Fruit fly (Drosophila melanogaster) whole organism, embryonic: Measurements from ENCODE around the gene CG1951.

Experiments used
- Asciz ChIP-seq: fragments of 200-800 bp; sonication (Bioruptor generic); optimal IDR thresholded peaks from 2 replicates; lab custom pipeline; 2017; ENCODE audit warnings: missing biosample characterization, mild to moderate bottlenecking, missing genetic modification characterization, missing genetic modification reagents
- Atf3 ChIP-seq: fragments of 200-800 bp; sonication (Bioruptor generic); optimal IDR thresholded peaks from 3 replicates; lab custom pipeline; 2016; ENCODE audit warnings: missing biosample characterization, missing genetic modification characterization
- CG10431 ChIP-seq: fragments of 200-800 bp; sonication (Bioruptor generic); optimal IDR thresholded peaks from 3 replicates; lab custom pipeline; 2018; ENCODE audit warnings: missing biosample characterization, mild to moderate bottlenecking, missing genetic modification characterization
- CG10979 ChIP-seq: fragments of 200-800 bp; sonication (Bioruptor generic); optimal IDR thresholded peaks from 2 replicates; lab custom pipeline; 2018; ENCODE audit warnings: missing biosample characterization, mild to moderate bottlenecking, missing genetic modification characterization, moderate library complexity
- CG11695 ChIP-seq: fragments of 200-800 bp; sonication (Bioruptor generic); IDR thresholded peaks from 3 replicates; pipeline ENCODE4 v1.3.6; 2022; ENCODE audit warnings: missing biosample characterization, missing genetic modification characterization
- CG11696 ChIP-seq: fragments of 200-800 bp; sonication (Bioruptor generic); IDR thresholded peaks from 2 replicates; pipeline ENCODE4 v1.3.6; 2022; ENCODE audit warnings: missing biosample characterization, missing genetic modification characterization
- CG12155 ChIP-seq: fragments of 200-800 bp; sonication (Bioruptor generic); optimal IDR thresholded peaks from 3 replicates; lab custom pipeline; 2016; ENCODE audit warnings: missing biosample characterization, missing genetic modification characterization
- CG1603 ChIP-seq: fragments of 200-800 bp; sonication (Bioruptor generic); optimal IDR thresholded peaks from 2 replicates; lab custom pipeline; 2019; ENCODE audit warnings: missing biosample characterization, mild to moderate bottlenecking, missing genetic modification characterization, moderate library complexity
- CG2678 ChIP-seq: fragments of 200-800 bp; sonication (Bioruptor generic); optimal IDR thresholded peaks from 3 replicates; lab custom pipeline; 2019; ENCODE audit warnings: missing biosample characterization, mild to moderate bottlenecking, missing genetic modification characterization, moderate library complexity
- CG2712 ChIP-seq: fragments of 200-800 bp; optimal IDR thresholded peaks from 3 replicates; lab custom pipeline; 2019; ENCODE audit warnings: missing biosample characterization, mild to moderate bottlenecking, missing genetic modification characterization, moderate library complexity
- CG30403 ChIP-seq: fragments of 200-800 bp; sonication (Bioruptor generic); optimal IDR thresholded peaks from 3 replicates; lab custom pipeline; 2016; ENCODE audit warnings: missing biosample characterization, missing genetic modification characterization
- CG3163 ChIP-seq: fragments of 200-800 bp; sonication (Bioruptor generic); optimal IDR thresholded peaks from 3 replicates; lab custom pipeline; 2016; ENCODE audit warnings: missing biosample characterization, missing genetic modification characterization
- CG34376 ChIP-seq: fragments of 200-800 bp; sonication (Bioruptor generic); optimal IDR thresholded peaks from 2 replicates; lab custom pipeline; 2018; ENCODE audit warnings: missing biosample characterization, mild to moderate bottlenecking, missing genetic modification characterization
- CG6654 ChIP-seq: fragments of 200-800 bp; sonication (Bioruptor generic); optimal IDR thresholded peaks from 2 replicates; lab custom pipeline; 2017; ENCODE audit warnings: missing biosample characterization, mild to moderate bottlenecking, missing genetic modification characterization
- CG6689 ChIP-seq: fragments of 200-800 bp; sonication (Bioruptor generic); IDR thresholded peaks from 2 replicates; pipeline ENCODE4 v1.3.6; 2022; ENCODE audit warnings: missing biosample characterization, missing genetic modification characterization
- CG7271 ChIP-seq: fragments of 200-800 bp; sonication (Bioruptor generic); optimal IDR thresholded peaks from 2 replicates; lab custom pipeline; 2018; ENCODE audit warnings: missing biosample characterization, mild to moderate bottlenecking, missing genetic modification characterization, moderate library complexity
- CG8281 ChIP-seq: fragments of 200-800 bp; sonication (Bioruptor generic); optimal IDR thresholded peaks from 2 replicates; lab custom pipeline; 2018; ENCODE audit warnings: missing biosample characterization, mild to moderate bottlenecking, missing genetic modification characterization, moderate library complexity
- CG8359 ChIP-seq: fragments of 200-800 bp; sonication (Bioruptor generic); optimal IDR thresholded peaks from 2 replicates; lab custom pipeline; 2017; ENCODE audit warnings: missing biosample characterization, mild to moderate bottlenecking, missing genetic modification characterization, borderline replicate concordance
- CG8478 ChIP-seq: fragments of >200 bp; optimal IDR thresholded peaks from 2 replicates; lab custom pipeline; 2018
- CG8924 ChIP-seq: fragments of 200-800 bp; optimal IDR thresholded peaks from 3 replicates; lab custom pipeline; 2019; ENCODE audit warnings: missing biosample characterization, mild to moderate bottlenecking, missing genetic modification characterization, moderate library complexity
- ERR ChIP-seq: fragments of 200-800 bp; sonication (Bioruptor generic); optimal IDR thresholded peaks from 2 replicates; lab custom pipeline; 2016; ENCODE audit warnings: missing biosample characterization, missing genetic modification characterization
- Fer1 ChIP-seq: fragments of 200-800 bp; sonication (Bioruptor generic); optimal IDR thresholded peaks from 2 replicates; lab custom pipeline; 2017; ENCODE audit warnings: missing biosample characterization, mild to moderate bottlenecking, missing genetic modification characterization
- HHEX ChIP-seq: fragments of 200-800 bp; sonication (Bioruptor generic); optimal IDR thresholded peaks from 3 replicates; lab custom pipeline; 2017; ENCODE audit warnings: missing biosample characterization, mild to moderate bottlenecking, missing genetic modification characterization, missing genetic modification reagents
- Hmr ChIP-seq: fragments of 200-800 bp; sonication (Bioruptor generic); optimal IDR thresholded peaks from 3 replicates; lab custom pipeline; 2017; ENCODE audit warnings: mild to moderate bottlenecking, missing biosample characterization, missing genetic modification reagents, missing genetic modification characterization
- Hr78 ChIP-seq, 2 experiments: fragments of 200-800 bp in 1 of 2; fragments of >200 bp in 1 of 2; sonication (Bioruptor generic) in 1 of 2; optimal IDR thresholded peaks; 2 replicates each; lab custom pipeline; 2017 to 2019; ENCODE audit warnings: missing biosample characterization in 2 of 2, missing genetic modification characterization in 2 of 2, mild to moderate bottlenecking in 1 of 2, moderate library complexity in 1 of 2
- Med ChIP-seq: fragments of 200-800 bp; sonication (Bioruptor generic); peaks from one replicate; lab custom pipeline; 2016; ENCODE audit warnings: missing biosample characterization, missing genetic modification characterization, mild to moderate bottlenecking, inconsistent platforms, moderate library complexity
- Pdp1 ChIP-seq, 2 experiments: fragments of 200-800 bp; sonication (Bioruptor generic); optimal IDR thresholded peaks; 3 replicates each; lab custom pipeline; 2016; ENCODE audit warnings: missing biosample characterization in 2 of 2, missing genetic modification characterization in 2 of 2, mild to moderate bottlenecking in 1 of 2, moderate library complexity in 1 of 2
- Stat92E ChIP-seq, 3 experiments: fragments of >200 bp in 2 of 3; fragments of 200-800 bp in 1 of 3; sonication (Bioruptor generic) in 1 of 3; optimal IDR thresholded peaks; 2 replicates each; lab custom pipeline; 2017 to 2019; ENCODE audit warnings: missing biosample characterization in 3 of 3, missing genetic modification characterization in 3 of 3, mild to moderate bottlenecking in 1 of 3, moderate library complexity in 1 of 3
- Usf ChIP-seq: fragments of 200-800 bp; sonication (Bioruptor generic); optimal IDR thresholded peaks from 2 replicates; lab custom pipeline; 2017; ENCODE audit warnings: missing genotype, missing biosample characterization, missing genetic modification characterization
- ac ChIP-seq: fragments of 200-800 bp; sonication (Bioruptor generic); optimal IDR thresholded peaks from 3 replicates; lab custom pipeline; 2017; ENCODE audit warnings: missing biosample characterization, mild to moderate bottlenecking, missing genetic modification characterization
- bsh ChIP-seq, 2 experiments: fragments of 200-800 bp; sonication (Bioruptor generic); optimal IDR thresholded peaks; 2 replicates each; lab custom pipeline; 2017 to 2018; ENCODE audit warnings: mild to moderate bottlenecking in 2 of 2, missing biosample characterization in 2 of 2, missing genetic modification characterization in 2 of 2, moderate library complexity in 1 of 2
- cad ChIP-seq: fragments of >200 bp; optimal IDR thresholded peaks from 2 replicates; lab custom pipeline; 2017; ENCODE audit warnings: missing biosample characterization, missing genetic modification characterization
- croc ChIP-seq: fragments of 200-800 bp; sonication (Bioruptor generic); conservative IDR thresholded peaks from 3 replicates; pipeline ENCODE4 v1.3.6; 2022; ENCODE audit warnings: missing biosample characterization, missing genetic modification characterization
- dmrt11E ChIP-seq: fragments of 200-800 bp; sonication (Bioruptor generic); optimal IDR thresholded peaks from 3 replicates; lab custom pipeline; 2018; ENCODE audit warnings: missing biosample characterization, mild to moderate bottlenecking, missing genetic modification characterization, moderate library complexity
- gfzf ChIP-seq: fragments of 200-800 bp; sonication (Bioruptor generic); optimal IDR thresholded peaks from 2 replicates; lab custom pipeline; 2016; ENCODE audit warnings: missing biosample characterization, mild to moderate bottlenecking, missing genetic modification characterization, moderate library complexity
- grn ChIP-seq: fragments of 200-800 bp; sonication (Bioruptor generic); optimal IDR thresholded peaks from 3 replicates; lab custom pipeline; 2017; ENCODE audit warnings: missing biosample characterization, missing genetic modification characterization
- ken ChIP-seq: fragments of 200-800 bp; sonication (Bioruptor generic); IDR thresholded peaks from 3 replicates; pipeline ENCODE4 v1.3.6; 2022; ENCODE audit warnings: missing biosample characterization, missing genetic modification characterization
- kni ChIP-seq: fragments of 200-800 bp; sonication (Bioruptor generic); optimal IDR thresholded peaks from 3 replicates; lab custom pipeline; 2017; ENCODE audit warnings: mild to moderate bottlenecking, missing biosample characterization, missing genetic modification reagents, missing genetic modification characterization
- lab ChIP-seq: fragments of 200-800 bp; sonication (Bioruptor generic); optimal IDR thresholded peaks from 3 replicates; lab custom pipeline; 2017; ENCODE audit warnings: missing biosample characterization, missing genetic modification characterization, mild to moderate bottlenecking, moderate library complexity, missing genetic modification reagents
- mirr ChIP-seq: fragments of 200-800 bp; sonication (Bioruptor generic); optimal IDR thresholded peaks from 3 replicates; lab custom pipeline; 2018; ENCODE audit warnings: missing biosample characterization, mild to moderate bottlenecking, missing genetic modification characterization
- nerfin-1 ChIP-seq: fragments of 200-800 bp; sonication (Bioruptor generic); optimal IDR thresholded peaks from 3 replicates; lab custom pipeline; 2019; ENCODE audit warnings: missing biosample characterization, mild to moderate bottlenecking, missing genetic modification characterization, moderate library complexity
- sd ChIP-seq: fragments of 200-800 bp; sonication (Bioruptor generic); optimal IDR thresholded peaks from 3 replicates; lab custom pipeline; 2018; ENCODE audit warnings: missing biosample characterization, mild to moderate bottlenecking, missing genetic modification characterization, moderate library complexity
- seq ChIP-seq: fragments of 200-800 bp; sonication (Bioruptor generic); IDR thresholded peaks from 2 replicates; pipeline ENCODE4 v1.3.6; 2022; ENCODE audit warnings: missing biosample characterization, missing genetic modification characterization
- sna ChIP-seq: fragments of 200-800 bp; sonication (Bioruptor generic); IDR thresholded peaks from 2 replicates; pipeline ENCODE4 v1.3.6; 2022; ENCODE audit warnings: missing biosample characterization, missing genetic modification characterization; ENCODE audit not compliant: partially characterized antibody
- sqz ChIP-seq: fragments of 200-800 bp; sonication (Bioruptor generic); optimal IDR thresholded peaks from 3 replicates; lab custom pipeline; 2018; ENCODE audit warnings: missing biosample characterization, mild to moderate bottlenecking, missing genetic modification characterization
- tgo ChIP-seq: fragments of 200-800 bp; sonication (Bioruptor generic); IDR thresholded peaks from 3 replicates; pipeline ENCODE4 v1.3.6; 2022; ENCODE audit warnings: missing biosample characterization, missing genetic modification characterization
- zen ChIP-seq: fragments of 200-800 bp; sonication (Bioruptor generic); optimal IDR thresholded peaks from 3 replicates; lab custom pipeline; 2018; ENCODE audit warnings: missing biosample characterization, mild to moderate bottlenecking, missing genetic modification characterization, moderate library complexity

The CG1951 gene

DNA sequence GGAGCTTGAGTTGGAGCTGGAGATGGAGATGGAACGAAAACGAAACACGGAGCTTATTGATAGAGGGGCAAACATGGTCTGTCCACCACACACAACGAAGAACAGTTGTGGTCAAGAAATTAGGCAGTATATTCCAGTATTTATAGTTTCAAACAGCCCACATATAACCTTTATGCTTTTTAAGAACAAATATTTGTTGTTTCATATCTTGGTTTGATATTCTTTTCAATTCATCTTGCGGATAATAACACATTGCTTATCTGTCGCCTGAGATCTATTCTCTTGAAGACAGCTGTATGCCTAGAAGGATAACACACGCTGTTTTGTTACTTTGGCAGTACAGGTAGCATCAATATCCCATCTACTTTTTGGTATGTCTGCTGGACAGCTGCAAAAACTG lies 45.8 kb downstream of the CG1951 start:
- peak; percentile 1 for TF ChIP-seq zen (tag; lab: Kevin White, UChicago)
- peak; percentile 35 for TF ChIP-seq Med (GFP tag; lab: Kevin White, UChicago)
- peak; percentile 9 for TF ChIP-seq CG1603 (tag; lab: Kevin White, UChicago)
- no peak for TF ChIP-seq seq (GFP tag; lab: Robert Waterston, UW)
- TF ChIP-seq CG6654 (GFP tag; lab: Kevin White, UChicago), result no peak
- TF ChIP-seq ERR (GFP tag; lab: Kevin White, UChicago), result no peak
- peak; percentile 51 for TF ChIP-seq ac (GFP tag; lab: Kevin White, UChicago)
- TF ChIP-seq CG10431, result no peak
- TF ChIP-seq dmrt11E (tag; lab: Kevin White, UChicago), result no peak
- no peak for TF ChIP-seq CG8359 (GFP tag; lab: Kevin White, UChicago)
- TF ChIP-seq grn, result no peak
- no peak for TF ChIP-seq gfzf (GFP tag; lab: Kevin White, UChicago)
- TF ChIP-seq bsh (GFP tag; optimal IDR thresholded peaks at IDR 0.05; lab: Kevin White, UChicago), result peak in 1 of 2 experiments; percentile 22
- TF ChIP-seq CG8281 (tag; lab: Kevin White, UChicago), result no peak
- no peak for TF ChIP-seq CG11695 (GFP tag; lab: Robert Waterston, UW)
- no peak for TF ChIP-seq Pdp1 (GFP tag; optimal IDR thresholded peaks at IDR 0.05; lab: Kevin White, UChicago)
- TF ChIP-seq CG11696 (GFP tag; lab: Robert Waterston, UW), result 0 out of 2 replicates have a peak, but pooled peaks have one; percentile 52

DNA sequence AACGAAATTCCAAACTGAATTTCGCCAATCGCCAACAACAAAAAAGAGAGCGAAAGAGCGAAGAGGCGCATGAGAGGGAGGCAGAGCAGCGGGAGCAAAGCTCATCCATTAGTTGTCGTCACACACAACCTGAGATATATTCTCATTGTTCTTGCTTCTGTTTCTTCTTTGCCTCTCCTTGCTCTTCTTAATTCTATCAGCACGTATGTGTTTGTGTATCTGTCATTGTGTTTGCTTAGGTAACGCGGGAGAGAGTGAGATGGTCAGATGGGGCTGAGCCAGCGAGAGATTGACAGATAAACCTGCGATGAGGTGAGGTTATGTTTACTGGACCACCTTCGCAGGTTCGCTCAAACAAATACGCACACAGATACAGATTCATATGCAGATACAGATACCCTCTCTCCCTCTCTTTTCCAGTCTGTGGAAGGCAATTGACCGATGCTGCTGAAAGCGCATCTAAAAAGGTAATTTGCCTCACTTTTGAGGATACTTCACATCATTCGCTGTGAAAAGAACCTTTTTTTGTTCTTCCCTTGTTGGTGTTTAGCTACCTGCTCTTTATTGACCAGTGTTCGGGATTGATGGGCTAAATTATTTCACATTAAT lies 47.1 kb downstream of the CG1951 start:
- no peak for TF ChIP-seq Atf3 (GFP tag; lab: Kevin White, UChicago)
- TF ChIP-seq HHEX (GFP tag; lab: Kevin White, UChicago), result peak; percentile 15
- TF ChIP-seq Med (GFP tag; lab: Kevin White, UChicago), result peak; percentile 59
- no peak for TF ChIP-seq tgo (GFP tag; lab: Robert Waterston, UW)
- TF ChIP-seq zen (tag; lab: Kevin White, UChicago), result peak; percentile 71
- TF ChIP-seq nerfin-1 (tag; lab: Kevin White, UChicago), result peak; percentile 10
- TF ChIP-seq sqz, result peak; percentile 23
- TF ChIP-seq croc, result no peak
- TF ChIP-seq CG12155, result peak; percentile 30
- TF ChIP-seq Hr78 (GFP tag; optimal IDR thresholded peaks at IDR 0.05; lab: Kevin White, UChicago), result peak in 1 of 2 experiments; percentile 6
- TF ChIP-seq sd (tag; lab: Kevin White, UChicago), result peak; percentile 32
- TF ChIP-seq cad, result peak; percentile 63
- peak; percentile 9 for TF ChIP-seq Hmr
- TF ChIP-seq CG7271, result no peak
- no peak for TF ChIP-seq Asciz (GFP tag; lab: Kevin White, UChicago)
- no peak for TF ChIP-seq ken (GFP tag; lab: Robert Waterston, UW)
- no peak for TF ChIP-seq CG2712 (tag; lab: Kevin White, UChicago)
- no peak for TF ChIP-seq CG30403
- peak; percentile 30 for TF ChIP-seq Fer1 (GFP tag; lab: Kevin White, UChicago)
- TF ChIP-seq kni (GFP tag; lab: Kevin White, UChicago), result peak; percentile 97
- peak; percentile 10 for TF ChIP-seq lab (GFP tag; lab: Kevin White, UChicago)
- TF ChIP-seq CG8924, result peak; percentile 29
- TF ChIP-seq Stat92E (GFP tag; optimal IDR thresholded peaks at IDR 0.05; lab: Kevin White, UChicago), result no peak
- TF ChIP-seq Usf (GFP tag; lab: Kevin White, UChicago), result no peak
- TF ChIP-seq CG2678 (tag; lab: Kevin White, UChicago), result peak; percentile 10
- peak in 1 of 2 experiments; percentile 76 for TF ChIP-seq Pdp1 (GFP tag; optimal IDR thresholded peaks at IDR 0.05; lab: Kevin White, UChicago)
- no peak for TF ChIP-seq CG8478 (lab: Kevin White, UChicago)
- TF ChIP-seq mirr (GFP tag; lab: Kevin White, UChicago), result peak; percentile 61
- TF ChIP-seq sna (GFP tag; lab: Robert Waterston, UW), result 0 out of 2 replicates have a peak, but pooled peaks have one; percentile 27
- TF ChIP-seq CG6689 (GFP tag; lab: Robert Waterston, UW), result peak; percentile 33; the same call in 1 of the 2 replicates
- peak; percentile 10 for TF ChIP-seq CG3163 (GFP tag; lab: Kevin White, UChicago)
- TF ChIP-seq CG10979 (tag; lab: Kevin White, UChicago), result peak; percentile 8
- TF ChIP-seq CG34376 (GFP tag; lab: Kevin White, UChicago), result peak; percentile 38
